Worm (Caenorhabditis elegans): ENCODE results near the gene garr-1.

DNA sequence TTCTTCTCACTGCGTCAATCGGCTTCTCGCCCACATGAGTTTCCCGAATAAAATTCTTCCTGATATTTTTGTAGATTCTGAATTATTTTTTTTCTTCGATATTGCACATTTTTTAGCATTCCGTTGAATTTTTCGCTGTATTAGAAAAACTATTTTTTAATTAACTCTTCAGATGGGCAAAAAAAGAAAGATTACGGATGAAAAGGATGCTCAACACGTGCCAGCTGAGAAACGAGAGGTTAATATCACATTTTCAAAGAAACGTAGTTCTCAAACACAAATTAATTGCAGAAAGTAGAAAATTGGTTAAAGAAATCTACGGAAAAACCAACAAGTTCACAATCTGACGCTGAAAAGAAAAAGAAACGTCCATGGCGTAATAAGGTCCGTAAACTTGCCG, 29.6 kb upstream of the garr-1 start, which contains the start of gene rrp-8:
- TF ChIP-seq W03F9.2 (tag; optimal IDR thresholded peaks at IDR 0.05): no peak
- TF ChIP-seq him-1 (tag; optimal IDR thresholded peaks at IDR 0.05): no peak

All from whole organism, L4/young adult.